Worm (Caenorhabditis elegans): ENCODE data around the gene dsl-1.

ce11 chrIV:1176613-1177012 lies 31.3 kb downstream of the dsl-1 start:
- TF ChIP-seq ztf-29 (GFP tag; IDR thresholded peaks at IDR 0.05) (no peak), flt-1 (GFP tag; IDR thresholded peaks at IDR 0.05) (no peak), ztf-23 (GFP tag; IDR thresholded peaks at IDR 0.05) (no peak), ref-1 (GFP tag; conservative IDR thresholded peaks at IDR 0.05) (no peak), med-1 (GFP tag; optimal IDR thresholded peaks at IDR 0.05; ENCODE audit: insufficient read depth) (no peak), T22C8.4 (GFP tag; IDR thresholded peaks at IDR 0.05) (no peak; the same call in 1 of the 2 replicates), tab-1 (GFP tag; IDR thresholded peaks at IDR 0.05) (no peak), klf-2 (GFP tag; conservative IDR thresholded peaks at IDR 0.05) (no peak), cog-1 (tag; optimal IDR thresholded peaks at IDR 0.05) (no peak)

Measured in whole organism, midembryonic.